Worm (Caenorhabditis elegans) whole organism, young adult: ENCODE measurements around the gene ugt-61.
A peak's percentile ranks its signal among the peaks of the same experiment; 100 is the strongest.

Source experiments
- B0336.3 ChIP-seq: fragments of 200-800 bp; sonication (Bioruptor generic); IDR thresholded peaks from 2 replicates; pipeline ENCODE4 v1.3.6; 2022; ENCODE audit warnings: missing genetic modification characterization, missing compliant biosample characterization
- C17E4.6 ChIP-seq: fragments of 200-800 bp; sonication (Bioruptor generic); IDR thresholded peaks from 2 replicates; pipeline ENCODE4 v1.3.6; 2022; ENCODE audit warnings: missing genetic modification reagents, missing genetic modification characterization, missing compliant biosample characterization
- D2030.7 ChIP-seq: fragments of 200-800 bp; sonication (Bioruptor generic); IDR thresholded peaks from 2 replicates; pipeline ENCODE4 v1.3.6; 2022; ENCODE audit warnings: missing genetic modification reagents, missing genetic modification characterization, missing compliant biosample characterization
- F39B2.1 ChIP-seq: fragments of 200-800 bp; sonication (Bioruptor generic); IDR thresholded peaks from 2 replicates; pipeline ENCODE4 v1.3.6; 2022; ENCODE audit warnings: missing genetic modification reagents, missing genetic modification characterization, missing compliant biosample characterization
- F52B5.7 ChIP-seq: sonication (generic microtip); optimal IDR thresholded peaks from 2 replicates; lab custom pipeline; 2016; ENCODE audit warnings: mild to moderate bottlenecking, missing genetic modification characterization, missing compliant biosample characterization
- T07F8.4 ChIP-seq: sonication (generic microtip); optimal IDR thresholded peaks from 2 replicates; lab custom pipeline; 2016; ENCODE audit warnings: mild to moderate bottlenecking, missing genetic modification characterization, moderate library complexity, missing compliant biosample characterization
- Y53G8AR.9 ChIP-seq: fragments of 200-800 bp; sonication (Bioruptor generic); conservative IDR thresholded peaks from 2 replicates; pipeline ENCODE4 v1.3.6; 2022; ENCODE audit warnings: missing genetic modification reagents, missing genetic modification characterization, missing compliant biosample characterization
- Y67H2A.10 ChIP-seq: fragments of 200-800 bp; sonication (Bioruptor generic); conservative IDR thresholded peaks from 2 replicates; pipeline ENCODE4 v1.3.6; 2022; ENCODE audit warnings: missing genetic modification reagents, missing genetic modification characterization, missing compliant biosample characterization
- Y79H2A.3 ChIP-seq: fragments of 200-800 bp; sonication (Bioruptor generic); conservative IDR thresholded peaks from 2 replicates; pipeline ENCODE4 v1.3.6; 2022; ENCODE audit warnings: missing genetic modification reagents, missing genetic modification characterization, missing compliant biosample characterization
- Y95B8A.8 ChIP-seq: fragments of 200-800 bp; sonication (Bioruptor generic); IDR thresholded peaks from 2 replicates; pipeline ENCODE4 v1.3.6; 2022; ENCODE audit warnings: missing genetic modification reagents, missing genetic modification characterization, missing compliant biosample characterization
- akir-1 ChIP-seq: fragments of 200-800 bp; sonication (Bioruptor generic); optimal IDR thresholded peaks from 2 replicates; lab custom pipeline; 2018; ENCODE audit warnings: mild to moderate bottlenecking, missing genetic modification characterization, moderate library complexity, missing compliant biosample characterization
- aptf-2 ChIP-seq: fragments of 200-800 bp; sonication (Bioruptor generic); conservative IDR thresholded peaks from 2 replicates; pipeline ENCODE4 v1.3.6; 2022; ENCODE audit warnings: missing genetic modification reagents, missing genetic modification characterization, missing compliant biosample characterization
- aptf-3 ChIP-seq: fragments of 200-800 bp; sonication (Bioruptor generic); IDR thresholded peaks from 2 replicates; pipeline ENCODE4 v1.3.6; 2022; ENCODE audit warnings: missing genetic modification characterization, missing compliant biosample characterization
- ccch-3 ChIP-seq: fragments of 200-800 bp; sonication (Bioruptor generic); optimal IDR thresholded peaks from 2 replicates; lab custom pipeline; 2018; ENCODE audit warnings: mild to moderate bottlenecking, missing genetic modification characterization, missing compliant biosample characterization
- cebp-1 ChIP-seq, 2 experiments: fragments of 200-800 bp in 1 of 2; sonication (Bioruptor generic) in 1 of 2; sonication (generic microtip) in 1 of 2; IDR thresholded peaks in 1 of 2; optimal IDR thresholded peaks in 1 of 2; 2 replicates each; pipeline versions ENCODE4 v1.3.6 to Lab custom; 2017 to 2022; ENCODE audit warnings: missing compliant biosample characterization in 2 of 2, missing genetic modification characterization in 2 of 2, mild to moderate bottlenecking in 1 of 2, missing genetic modification reagents in 1 of 2, moderate library complexity in 1 of 2
- ceh-100 ChIP-seq: fragments of 200-800 bp; sonication (Bioruptor generic); IDR thresholded peaks from 2 replicates; pipeline ENCODE4 v1.3.6; 2022; ENCODE audit warnings: missing genetic modification reagents, missing genetic modification characterization, missing compliant biosample characterization
- chd-7 ChIP-seq: sonication (generic microtip); optimal IDR thresholded peaks from 2 replicates; lab custom pipeline; 2016; ENCODE audit warnings: mild to moderate bottlenecking, missing genetic modification characterization, moderate library complexity, missing compliant biosample characterization
- dpl-1 ChIP-seq: fragments of 150-350 bp; optimal IDR thresholded peaks from 2 replicates; lab custom pipeline; 2014; ENCODE audit warnings: missing biosample characterization, missing genetic modification reagents, missing genetic modification characterization
- egl-18 ChIP-seq: fragments of 200-800 bp; sonication (Bioruptor generic); IDR thresholded peaks from 2 replicates; pipeline ENCODE4 v1.3.6; 2022; ENCODE audit warnings: missing genetic modification reagents, missing genetic modification characterization, missing compliant biosample characterization
- egrh-3 ChIP-seq: fragments of 200-800 bp; sonication (Bioruptor generic); IDR thresholded peaks from 2 replicates; pipeline ENCODE4 v1.3.6; 2022; ENCODE audit warnings: missing genetic modification reagents, missing genetic modification characterization, missing compliant biosample characterization
- fkh-3 ChIP-seq: sonication (generic microtip); optimal IDR thresholded peaks from 2 replicates; lab custom pipeline; 2016; ENCODE audit warnings: mild to moderate bottlenecking, missing genetic modification characterization, missing compliant biosample characterization
- gei-17 ChIP-seq: fragments of 200-800 bp; sonication (Bioruptor generic); optimal IDR thresholded peaks from 2 replicates; lab custom pipeline; 2018; ENCODE audit warnings: mild to moderate bottlenecking, missing genetic modification characterization, missing compliant biosample characterization
- him-1 ChIP-seq: sonication (generic microtip); optimal IDR thresholded peaks from 2 replicates; lab custom pipeline; 2016; ENCODE audit warnings: missing genotype, missing genetic modification reagents, missing genetic modification characterization, missing compliant biosample characterization
- hlh-26 ChIP-seq: fragments of 200-800 bp; sonication (Bioruptor generic); conservative IDR thresholded peaks from 2 replicates; pipeline ENCODE4 v1.3.6; 2022; ENCODE audit warnings: missing genetic modification reagents, missing genetic modification characterization, missing compliant biosample characterization
- let-526 ChIP-seq: fragments of 200-800 bp; sonication (Bioruptor generic); IDR thresholded peaks from 2 replicates; pipeline ENCODE4 v1.3.6; 2022; ENCODE audit warnings: missing genetic modification reagents, missing genetic modification characterization, missing compliant biosample characterization
- lin-35 ChIP-seq, 3 experiments: fragments of 150-350 bp in 2 of 3; sonication (generic microtip) in 1 of 3; optimal IDR thresholded peaks; 2 replicates each; lab custom pipeline; 2014 to 2018; ENCODE audit warnings: missing biosample characterization in 3 of 3, missing genetic modification characterization in 3 of 3, missing genetic modification reagents in 3 of 3
- lin-54 ChIP-seq: fragments of 200-800 bp; sonication (Bioruptor generic); optimal IDR thresholded peaks from 2 replicates; lab custom pipeline; 2018; ENCODE audit warnings: mild to moderate bottlenecking, missing genetic modification characterization, missing compliant biosample characterization
- lsy-27 ChIP-seq: sonication (generic microtip); optimal IDR thresholded peaks from 2 replicates; lab custom pipeline; 2017; ENCODE audit warnings: missing genetic modification characterization, mild to moderate bottlenecking, missing compliant biosample characterization, antibody characterized with exemption, missing genotype, borderline replicate concordance; ENCODE audit not compliant: insufficient read depth
- madf-10 ChIP-seq: sonication (generic microtip); optimal IDR thresholded peaks from 2 replicates; lab custom pipeline; 2016; ENCODE audit warnings: mild to moderate bottlenecking, missing genetic modification characterization, missing compliant biosample characterization
- madf-6 ChIP-seq: fragments of 200-800 bp; sonication (Bioruptor generic); IDR thresholded peaks from 2 replicates; pipeline ENCODE4 v1.3.6; 2022; ENCODE audit warnings: missing genetic modification reagents, missing genetic modification characterization, missing compliant biosample characterization
- mcd-1 ChIP-seq: fragments of 200-800 bp; sonication (Bioruptor generic); IDR thresholded peaks from 2 replicates; pipeline ENCODE4 v1.3.6; 2022; ENCODE audit warnings: missing genetic modification reagents, missing genetic modification characterization, missing compliant biosample characterization
- mel-28 ChIP-seq: sonication (generic microtip); optimal IDR thresholded peaks from 2 replicates; lab custom pipeline; 2016; ENCODE audit warnings: borderline replicate concordance, mild to moderate bottlenecking, missing genetic modification characterization, missing compliant biosample characterization
- mxl-1 ChIP-seq: sonication (generic microtip); optimal IDR thresholded peaks from 2 replicates; lab custom pipeline; 2016; ENCODE audit warnings: missing genetic modification characterization, missing compliant biosample characterization
- nfya-2 ChIP-seq: fragments of 200-800 bp; sonication (Bioruptor generic); IDR thresholded peaks from 2 replicates; pipeline ENCODE4 v1.3.6; 2022; ENCODE audit warnings: missing genetic modification reagents, missing genetic modification characterization, missing compliant biosample characterization
- nhr-179 ChIP-seq: sonication (generic microtip); optimal IDR thresholded peaks from 2 replicates; lab custom pipeline; 2016; ENCODE audit warnings: mild to moderate bottlenecking, missing genetic modification characterization, missing compliant biosample characterization
- nhr-80 ChIP-seq: sonication (generic microtip); optimal IDR thresholded peaks from 2 replicates; lab custom pipeline; 2016; ENCODE audit warnings: missing genetic modification characterization, missing compliant biosample characterization
- nhr-90 ChIP-seq: sonication (generic microtip); optimal IDR thresholded peaks from 2 replicates; lab custom pipeline; 2016; ENCODE audit warnings: missing genotype, mild to moderate bottlenecking, missing genetic modification characterization, missing compliant biosample characterization
- pbrm-1 ChIP-seq: fragments of 200-800 bp; sonication (Bioruptor generic); IDR thresholded peaks from 2 replicates; pipeline ENCODE4 v1.3.6; 2022; ENCODE audit warnings: missing genetic modification reagents, missing genetic modification characterization, missing compliant biosample characterization
- rec-8 ChIP-seq, 2 experiments: sonication (generic microtip); optimal IDR thresholded peaks; 2 replicates each; lab custom pipeline; 2016; ENCODE audit warnings: mild to moderate bottlenecking in 2 of 2, missing genetic modification characterization in 2 of 2, missing genetic modification reagents in 2 of 2, missing genotype in 2 of 2, missing biosample characterization in 1 of 2, missing compliant biosample characterization in 1 of 2, moderate library complexity in 1 of 2
- snpc-1.3 ChIP-seq: sonication (generic microtip); optimal IDR thresholded peaks from 2 replicates; lab custom pipeline; 2017; ENCODE audit warnings: missing genetic modification characterization, mild to moderate bottlenecking, missing compliant biosample characterization, antibody characterized with exemption, moderate library complexity, missing genotype, missing genetic modification reagents; ENCODE audit not compliant: insufficient read depth
- snpc-3.4 ChIP-seq: sonication (generic microtip); optimal IDR thresholded peaks from 2 replicates; lab custom pipeline; 2017; ENCODE audit warnings: missing genetic modification characterization, mild to moderate bottlenecking, missing compliant biosample characterization, antibody characterized with exemption, moderate library complexity, missing genotype, missing genetic modification reagents
- snpc-4 ChIP-seq, 5 experiments: fragments of 150-350 bp in 1 of 5; sonication (generic microtip) in 4 of 5; optimal IDR thresholded peaks; 2 replicates each; lab custom pipeline; 2014 to 2018; ENCODE audit warnings: missing genetic modification characterization in 5 of 5, missing biosample characterization in 3 of 5, antibody characterized with exemption in 2 of 5, mild to moderate bottlenecking in 2 of 5, missing compliant biosample characterization in 2 of 5, missing genotype in 2 of 5, moderate library complexity in 2 of 5, missing genetic modification reagents in 1 of 5
- tbp1 ChIP-seq: fragments of 200-800 bp; sonication (Bioruptor generic); optimal IDR thresholded peaks from 2 replicates; lab custom pipeline; 2018; ENCODE audit warnings: mild to moderate bottlenecking, missing genetic modification characterization, missing compliant biosample characterization
- unc-130 ChIP-seq: sonication (generic microtip); optimal IDR thresholded peaks from 2 replicates; lab custom pipeline; 2016; ENCODE audit warnings: missing genetic modification reagents, missing genetic modification characterization, missing compliant biosample characterization
- zfh-2 ChIP-seq: fragments of 200-800 bp; sonication (Bioruptor generic); conservative IDR thresholded peaks from 2 replicates; pipeline ENCODE4 v1.3.6; 2022; ENCODE audit warnings: missing genetic modification reagents, missing genetic modification characterization, missing compliant biosample characterization
- ztf-28 ChIP-seq: fragments of 200-800 bp; sonication (Bioruptor generic); IDR thresholded peaks from 2 replicates; pipeline ENCODE4 v1.3.6; 2022; ENCODE audit warnings: missing genetic modification reagents, missing genetic modification characterization, missing compliant biosample characterization

Gene ugt-61

DNA sequence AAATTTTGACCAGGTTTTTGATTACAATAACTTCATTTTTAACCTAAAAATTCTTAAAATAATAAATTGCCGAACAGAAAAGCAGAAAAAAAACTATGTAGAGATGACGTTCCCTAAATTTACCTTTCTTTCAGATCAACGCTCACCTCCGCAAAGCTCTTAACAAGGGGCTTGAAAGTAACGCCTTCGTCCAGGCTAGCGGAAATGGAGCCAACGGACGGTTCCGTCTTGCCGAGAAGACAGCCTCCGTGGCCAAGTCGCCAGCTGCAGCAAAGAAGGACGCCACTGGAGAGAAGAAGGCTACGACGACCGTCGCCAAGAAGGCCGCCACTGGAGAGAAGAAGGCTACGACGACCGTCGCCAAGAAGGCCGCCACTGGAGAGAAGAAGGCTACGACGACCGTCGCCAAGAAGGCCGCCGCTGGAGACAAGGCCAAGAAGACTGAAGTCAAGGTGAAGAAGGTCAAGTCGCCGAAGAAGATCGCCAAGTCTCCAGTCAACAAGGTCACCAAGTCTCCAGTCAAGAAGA, 12.5 kb downstream of the ugt-61 start:
- TF ChIP-seq rec-8 (tag; optimal IDR thresholded peaks at IDR 0.05; lab: Kevin White, UChicago) (no peak), let-526 (GFP tag; lab: Robert Waterston, UW) (no peak), cebp-1 (GFP tag; IDR thresholded peaks at IDR 0.05; lab: Robert Waterston, UW) (no peak), cebp-1 (tag; optimal IDR thresholded peaks at IDR 0.05; lab: Kevin White, UChicago) (no peak), hlh-26 (GFP tag; lab: Robert Waterston, UW) (no peak), mcd-1 (no peak), pbrm-1 (GFP tag; lab: Robert Waterston, UW) (no peak), nfya-2 (GFP tag; lab: Robert Waterston, UW) (no peak), chd-7 (no peak), fkh-3 (tag; lab: Kevin White, UChicago) (no peak), unc-130 (GFP tag; lab: Kevin White, UChicago) (no peak), mxl-1 (tag; lab: Kevin White, UChicago) (no peak), D2030.7 (no peak), madf-6 (GFP tag; lab: Robert Waterston, UW) (no peak; the same call in 1 of the 2 replicates), akir-1 (no peak), nhr-90 (tag; lab: Kevin White, UChicago) (no peak), ztf-28 (GFP tag; lab: Robert Waterston, UW) (no peak), nhr-80 (tag; lab: Kevin White, UChicago) (no peak), dpl-1 (GFP tag; lab: Kevin White, UChicago) (no peak), B0336.3 (GFP tag; lab: Robert Waterston, UW) (no peak), Y95B8A.8 (GFP tag; lab: Robert Waterston, UW) (0 out of 2 replicates have a peak, but pooled peaks have one; percentile 41), him-1 (tag; lab: Kevin White, UChicago) (no peak), egrh-3 (GFP tag; lab: Robert Waterston, UW) (peak; percentile 84), lin-35 (GFP tag; optimal IDR thresholded peaks at IDR 0.05; lab: Kevin White, UChicago) (no peak), C17E4.6 (GFP tag; lab: Robert Waterston, UW) (0 out of 2 replicates have a peak, but pooled peaks have one; percentile 13), Y79H2A.3 (GFP tag; lab: Robert Waterston, UW) (peak; percentile 71), T07F8.4 (tag; lab: Kevin White, UChicago) (no peak), F39B2.1 (0 out of 2 replicates have a peak, but pooled peaks have one; percentile 54), F52B5.7 (no peak), snpc-4 (GFP tag; optimal IDR thresholded peaks at IDR 0.05; lab: Kevin White, UChicago) (no peak), snpc-4 (tag; optimal IDR thresholded peaks at IDR 0.05; lab: Kevin White, UChicago) (no peak), nhr-179 (tag; lab: Kevin White, UChicago) (no peak), Y53G8AR.9 (GFP tag; lab: Robert Waterston, UW) (peak; percentile 39; the same call in 1 of the 2 replicates), aptf-3 (GFP tag; lab: Robert Waterston, UW) (no peak), tbp1 (GFP tag; lab: Kevin White, UChicago) (no peak), lsy-27 (tag; lab: Kevin White, UChicago) (no peak), ccch-3 (GFP tag; lab: Kevin White, UChicago) (no peak), ceh-100 (no peak), lin-54 (no peak), snpc-1.3 (no peak), madf-10 (tag; lab: Kevin White, UChicago) (no peak), mel-28 (tag; lab: Kevin White, UChicago) (no peak), aptf-2 (GFP tag; lab: Robert Waterston, UW) (no peak), Y67H2A.10 (GFP tag; lab: Robert Waterston, UW) (no peak), zfh-2 (GFP tag; lab: Robert Waterston, UW) (peak; percentile 87), snpc-3.4 (no peak), egl-18 (no peak), gei-17 (GFP tag; lab: Kevin White, UChicago) (no peak)
